Fruit fly (Drosophila melanogaster) whole organism, adult: ENCODE data around the gene CG17768.

Experiments used
- CG12768 ChIP-seq: fragments of 200-800 bp; sonication (Bioruptor generic); optimal IDR thresholded peaks from 2 replicates; lab custom pipeline; 2017; ENCODE audit warnings: missing biosample characterization, missing genetic modification characterization, mild to moderate bottlenecking, moderate library complexity, missing genetic modification reagents
- CG1620 ChIP-seq: fragments of 200-800 bp; sonication (Bioruptor generic); optimal IDR thresholded peaks from 2 replicates; lab custom pipeline; 2016; ENCODE audit warnings: missing biosample characterization, missing genetic modification characterization
- CG33017 ChIP-seq: fragments of 200-800 bp; sonication (Bioruptor generic); optimal IDR thresholded peaks from 2 replicates; lab custom pipeline; 2018; ENCODE audit warnings: missing biosample characterization, mild to moderate bottlenecking, missing genetic modification characterization, moderate library complexity
- CG7045 ChIP-seq: fragments of 200-800 bp; sonication (Bioruptor generic); optimal IDR thresholded peaks from 2 replicates; lab custom pipeline; 2017; ENCODE audit warnings: missing biosample characterization, mild to moderate bottlenecking, missing genetic modification characterization
- Crg-1 ChIP-seq: fragments of 200-800 bp; sonication (Bioruptor generic); optimal IDR thresholded peaks from 2 replicates; lab custom pipeline; 2016; ENCODE audit warnings: missing biosample characterization, missing genetic modification characterization
- Mnt ChIP-seq: fragments of 200-800 bp; sonication (Bioruptor generic); optimal IDR thresholded peaks from 2 replicates; lab custom pipeline; 2016; ENCODE audit warnings: missing biosample characterization, mild to moderate bottlenecking, missing genetic modification characterization
- cic ChIP-seq: fragments of 200-800 bp; sonication (Bioruptor generic); optimal IDR thresholded peaks from 2 replicates; lab custom pipeline; 2017; ENCODE audit warnings: missing biosample characterization, mild to moderate bottlenecking, missing genetic modification characterization, moderate library complexity
- cnc ChIP-seq, 2 experiments: fragments of >200 bp; optimal IDR thresholded peaks; 2 replicates each; lab custom pipeline; 2017
- kay ChIP-seq: fragments of 200-800 bp; sonication (Bioruptor generic); peaks from one replicate; lab custom pipeline; 2016; ENCODE audit warnings: missing biosample characterization, missing genetic modification characterization, borderline replicate concordance
- toe ChIP-seq: fragments of 200-800 bp; sonication (Bioruptor generic); optimal IDR thresholded peaks from 2 replicates; lab custom pipeline; 2016; ENCODE audit warnings: missing biosample characterization, missing genetic modification characterization

DNA sequence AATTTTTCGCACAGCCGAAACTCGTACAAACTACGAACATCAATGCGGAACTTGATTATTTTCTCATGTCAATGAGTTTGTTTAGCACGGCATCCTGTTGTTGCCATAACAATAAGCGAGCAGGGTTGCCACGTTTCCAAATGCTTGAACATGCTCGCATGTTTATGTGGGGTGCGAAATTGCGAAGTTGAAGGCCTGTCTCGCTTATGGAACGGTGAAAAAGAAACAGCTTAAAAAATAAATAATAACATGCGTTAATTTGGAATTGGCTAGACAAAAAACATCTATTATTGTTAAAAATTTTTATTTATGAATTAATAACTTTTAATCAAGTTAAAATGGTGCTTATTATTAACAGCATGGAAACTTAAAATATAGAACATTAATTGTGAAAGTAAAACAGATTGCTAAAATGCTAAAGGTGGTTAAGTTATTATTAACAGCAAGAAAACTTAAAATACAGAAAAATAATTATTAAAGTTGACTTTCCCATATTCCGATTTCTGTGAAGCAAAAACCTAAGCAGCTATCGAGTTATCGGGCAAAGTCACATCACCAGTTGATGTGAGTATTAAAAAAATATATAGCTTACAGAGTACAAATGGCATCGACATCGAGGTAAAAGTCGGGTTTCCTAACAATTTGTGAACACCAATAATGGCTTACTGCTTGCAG, 25.9 kb upstream of the CG17768 start, which contains the start of the genes Bug22 and TfIIB:
- TF ChIP-seq Mnt (GFP tag; lab: Kevin White, UChicago): peak; percentile 86
- no peak for TF ChIP-seq cic (GFP tag; lab: Kevin White, UChicago)
- TF ChIP-seq CG12768 (GFP tag; lab: Kevin White, UChicago): peak; percentile 64
- TF ChIP-seq cnc (optimal IDR thresholded peaks at IDR 0.05; lab: Kevin White, UChicago): no peak
- TF ChIP-seq kay: no peak
- TF ChIP-seq Crg-1: peak; percentile 50
- TF ChIP-seq toe: no peak
- TF ChIP-seq CG1620: peak; percentile 63
- TF ChIP-seq CG33017 (tag; lab: Kevin White, UChicago): peak; percentile 53
- TF ChIP-seq CG7045 (GFP tag; lab: Kevin White, UChicago): peak; percentile 66
